Worm (Caenorhabditis elegans) whole organism, L4 larva: ENCODE data around the gene W08F4.7.

Experiments used
- ceh-82 ChIP-seq: sonication (generic microtip); optimal IDR thresholded peaks from 2 replicates; lab custom pipeline; 2017; ENCODE audit warnings: missing biosample characterization, missing genetic modification characterization
- ces-1 ChIP-seq: fragments of 150-350 bp; sonication (generic microtip); optimal IDR thresholded peaks from 4 replicates; lab custom pipeline; 2014; ENCODE audit warnings: missing biosample characterization, missing genetic modification reagents, missing genetic modification characterization
- lin-13 ChIP-seq: fragments of 150-350 bp; optimal IDR thresholded peaks from 2 replicates; lab custom pipeline; 2014; ENCODE audit warnings: missing biosample characterization, missing genetic modification reagents, missing genetic modification characterization
- lsy-2 ChIP-seq, 2 experiments: fragments of 150-350 bp in 1 of 2; sonication (generic microtip) in 1 of 2; optimal IDR thresholded peaks; 2 replicates each; lab custom pipeline; 2014 to 2017; ENCODE audit warnings: missing biosample characterization in 2 of 2, missing genetic modification characterization in 2 of 2
- mep-1 ChIP-seq: fragments of 150-350 bp; sonication (generic microtip); optimal IDR thresholded peaks from 3 replicates; lab custom pipeline; 2014; ENCODE audit warnings: missing biosample characterization, missing genetic modification characterization
- nhr-11 ChIP-seq: fragments of 150-350 bp; optimal IDR thresholded peaks from 2 replicates; lab custom pipeline; 2014; ENCODE audit warnings: missing biosample characterization, missing genetic modification characterization

- TF ChIP-seq lsy-2 (tag; optimal IDR thresholded peaks at IDR 0.05; lab: Kevin White, UChicago), result no peak
- TF ChIP-seq nhr-11, result no peak
- no peak for TF ChIP-seq mep-1 (tag; lab: Kevin White, UChicago)
- no peak for TF ChIP-seq ces-1 (GFP tag; lab: Kevin White, UChicago)
- TF ChIP-seq ceh-82 (tag; lab: Kevin White, UChicago), result no peak
- TF ChIP-seq lin-13 (GFP tag; lab: Kevin White, UChicago), result no peak
Measured at ce11 chrII:574064-574463, 3.5 kb downstream of the W08F4.7 start.
